Fruit fly (Drosophila melanogaster): Measurements from ENCODE around the gene elm.

elm gene

DNA sequence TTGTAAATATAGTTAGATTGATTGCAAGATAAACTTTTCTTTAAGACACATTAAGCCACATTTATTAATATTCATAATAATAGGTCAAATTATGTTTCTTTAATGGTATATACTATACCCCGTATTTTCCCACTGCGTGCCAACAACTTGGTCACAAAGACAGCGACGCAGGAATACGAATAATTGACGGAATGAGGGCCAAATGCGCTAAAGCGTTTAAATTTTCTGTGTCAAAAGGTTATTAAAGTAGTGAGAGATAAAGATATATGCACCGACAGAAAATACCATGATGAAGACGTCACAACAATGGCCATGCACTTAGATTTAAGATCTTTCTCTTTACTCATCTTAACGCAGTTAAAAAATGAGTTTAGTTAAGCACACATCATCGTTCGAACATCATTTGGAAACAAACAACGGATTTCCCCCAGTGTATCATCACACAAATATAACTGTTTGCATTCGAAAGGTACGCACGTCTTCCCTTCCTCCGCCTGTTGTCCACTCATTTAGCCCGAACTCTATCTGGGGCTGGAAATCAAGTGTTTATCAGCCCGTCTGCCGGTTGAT lies 34.2 kb downstream of the elm start (continued):
- TF ChIP-seq kni (GFP tag; optimal IDR thresholded peaks at IDR 0.05) (peak; percentile 34), ranshi (GFP tag; IDR thresholded peaks at IDR 0.05) (peak; percentile 65; the same call in 1 of the 2 replicates), CG6175 (GFP tag; IDR thresholded peaks at IDR 0.05) (no peak), jigr1 (GFP tag; IDR thresholded peaks at IDR 0.05) (peak; percentile 65; the same call in 1 of the 3 replicates), hth (optimal IDR thresholded peaks at IDR 0.05) (no peak), cwo (GFP tag; optimal IDR thresholded peaks at IDR 0.05) (peak; percentile 28), CG10543 (GFP tag; optimal IDR thresholded peaks at IDR 0.05) (no peak), danr (GFP tag; IDR thresholded peaks at IDR 0.05) (no peak; the same call in 1 of the 2 replicates), Gsc (GFP tag; IDR thresholded peaks at IDR 0.05) (peak; percentile 13; the same call in 1 of the 2 replicates), CG8290 (GFP tag; optimal IDR thresholded peaks at IDR 0.05) (peak; percentile 7), CG8290 (tag; optimal IDR thresholded peaks at IDR 0.05) (peak in 1 of 2 experiments; percentile 81), CG15011 (GFP tag; optimal IDR thresholded peaks at IDR 0.05) (no peak), dmrt11E (tag; optimal IDR thresholded peaks at IDR 0.05) (peak; percentile 52), CG17328 (GFP tag; IDR thresholded peaks at IDR 0.05) (peak; percentile 58), tx (GFP tag; optimal IDR thresholded peaks at IDR 0.05) (peak; percentile 14), CG42726 (GFP tag; IDR thresholded peaks at IDR 0.05; ENCODE audit: partially characterized antibody) (no peak), CG10979 (tag; optimal IDR thresholded peaks at IDR 0.05) (peak; percentile 71), Eip74EF (GFP tag; optimal IDR thresholded peaks at IDR 0.05) (peak in 1 of 2 experiments; percentile 65), Med (GFP tag) (peak; percentile 94), Ets97D (GFP tag; optimal IDR thresholded peaks at IDR 0.05) (peak; percentile 24), Tbp (GFP tag; optimal IDR thresholded peaks at IDR 0.05) (no peak), slbo (GFP tag; IDR thresholded peaks at IDR 0.05) (peak; percentile 71), sd (tag; optimal IDR thresholded peaks at IDR 0.05) (no peak), jumu (GFP tag; optimal IDR thresholded peaks at IDR 0.05) (peak; percentile 63), trh (GFP tag; optimal IDR thresholded peaks at IDR 0.05) (no peak), ac (GFP tag; optimal IDR thresholded peaks at IDR 0.05) (no peak), CG3407 (GFP tag; optimal IDR thresholded peaks at IDR 0.05) (peak; percentile 38), CG7963 (GFP tag; IDR thresholded peaks at IDR 0.05; ENCODE audit: partially characterized antibody) (no peak), wor (GFP tag; IDR thresholded peaks at IDR 0.05) (peak; percentile 15; the same call in 1 of the 2 replicates), PHDP (tag; optimal IDR thresholded peaks at IDR 0.05) (peak; percentile 56), Ssrp (tag; optimal IDR thresholded peaks at IDR 0.05) (peak; percentile 43), Hsf (GFP tag; optimal IDR thresholded peaks at IDR 0.05) (peak; percentile 54), en (GFP tag; optimal IDR thresholded peaks at IDR 0.05) (peak; percentile 49), CG11504 (tag; optimal IDR thresholded peaks at IDR 0.05) (peak; percentile 83), Dip3 (GFP tag; optimal IDR thresholded peaks at IDR 0.05) (peak; percentile 41), CG1647 (GFP tag; optimal IDR thresholded peaks at IDR 0.05) (peak; percentile 18), CG2889 (GFP tag; IDR thresholded peaks at IDR 0.05) (no peak), scrt (GFP tag; optimal IDR thresholded peaks at IDR 0.05) (peak; percentile 48), CG10147 (GFP tag; optimal IDR thresholded peaks at IDR 0.05) (peak; percentile 65), caup (GFP tag; optimal IDR thresholded peaks at IDR 0.05; ENCODE audit: severe bottlenecking) (peak; percentile 51), CG18599 (GFP tag; optimal IDR thresholded peaks at IDR 0.05) (peak; percentile 65), dpn (GFP tag; optimal IDR thresholded peaks at IDR 0.05) (peak; percentile 72 to 73), sisA (GFP tag; IDR thresholded peaks at IDR 0.05) (peak; percentile 78), Side (GFP tag; optimal IDR thresholded peaks at IDR 0.05) (peak; percentile 71), kay (GFP tag; optimal IDR thresholded peaks at IDR 0.05) (peak; percentile 10), dysf (GFP tag; IDR thresholded peaks at IDR 0.05) (peak; percentile 70), Fer1 (GFP tag; optimal IDR thresholded peaks at IDR 0.05) (peak; percentile 44), CG2712 (tag; optimal IDR thresholded peaks at IDR 0.05) (peak; percentile 71), CG15514 (GFP tag; optimal IDR thresholded peaks at IDR 0.05) (peak; percentile 37), CG13123 (GFP tag; optimal IDR thresholded peaks at IDR 0.05) (peak; percentile 2)

Data from whole organism, embryonic.